Worm (Caenorhabditis elegans) whole organism, L1 larva: ENCODE data around the gene hrg-7.

Experiments used
- efl-3 ChIP-seq: fragments of 200-800 bp; sonication (Bioruptor generic); optimal IDR thresholded peaks from 2 replicates; lab custom pipeline; 2018; ENCODE audit warnings: mild to moderate bottlenecking, missing genetic modification characterization, missing compliant biosample characterization
- elt-3 ChIP-seq, 6 experiments: fragments of 150-350 bp in 1 of 6; sonication (generic microtip); optimal IDR thresholded peaks; 2 replicates each; lab custom pipeline; 2017 to 2018; ENCODE audit warnings: missing biosample characterization in 6 of 6, missing genetic modification characterization in 6 of 6, inconsistent platforms in 1 of 6
- jun-1 ChIP-seq: fragments of 150-350 bp; optimal IDR thresholded peaks from 2 replicates; lab custom pipeline; 2014; ENCODE audit warnings: missing biosample characterization, missing genetic modification reagents, missing genetic modification characterization
- lsy-2 ChIP-seq, 2 experiments: fragments of 150-350 bp; optimal IDR thresholded peaks; 2 replicates each; lab custom pipeline; 2014; ENCODE audit warnings: missing biosample characterization in 2 of 2, missing genetic modification characterization in 2 of 2
- mdl-1 ChIP-seq, 2 experiments: fragments of 150-350 bp; optimal IDR thresholded peaks; 2 replicates each; lab custom pipeline; 2014 to 2017; ENCODE audit warnings: missing biosample characterization in 2 of 2, missing genetic modification characterization in 2 of 2, inconsistent platforms in 1 of 2
- nhr-28 ChIP-seq: fragments of 150-350 bp; optimal IDR thresholded peaks from 2 replicates; lab custom pipeline; 2014; ENCODE audit warnings: missing biosample characterization, missing genetic modification characterization
- nhr-85 ChIP-seq: sonication (generic microtip); peaks from one replicate; lab custom pipeline; 2016; ENCODE audit warnings: missing genetic modification characterization, inconsistent platforms, missing compliant biosample characterization
- pqm-1 ChIP-seq: sonication (generic microtip); optimal IDR thresholded peaks from 3 replicates; lab custom pipeline; 2017; ENCODE audit warnings: missing biosample characterization, missing genetic modification characterization
- rnt-1 ChIP-seq: sonication (generic microtip); optimal IDR thresholded peaks from 2 replicates; lab custom pipeline; 2016; ENCODE audit warnings: mild to moderate bottlenecking, missing genetic modification characterization, moderate library complexity, missing compliant biosample characterization
- unc-130 ChIP-seq: fragments of 150-350 bp; optimal IDR thresholded peaks from 2 replicates; lab custom pipeline; 2017; ENCODE audit warnings: missing biosample characterization, missing genetic modification characterization, inconsistent platforms
- ztf-4 ChIP-seq: fragments of 150-350 bp; optimal IDR thresholded peaks from 2 replicates; lab custom pipeline; 2014; ENCODE audit warnings: missing biosample characterization, missing genetic modification characterization

- TF ChIP-seq mdl-1 (tag; optimal IDR thresholded peaks at IDR 0.05; lab: Kevin White, UChicago) (no peak), elt-3 (tag; optimal IDR thresholded peaks at IDR 0.05; lab: Kevin White, UChicago) (no peak), rnt-1 (tag; lab: Kevin White, UChicago) (no peak), nhr-28 (tag; lab: Kevin White, UChicago) (no peak), pqm-1 (no peak), nhr-85 (no peak), unc-130 (tag; lab: Kevin White, UChicago) (no peak), jun-1 (tag; lab: Kevin White, UChicago) (no peak), lsy-2 (tag; optimal IDR thresholded peaks at IDR 0.05; lab: Kevin White, UChicago) (no peak), efl-3 (GFP tag; lab: Kevin White, UChicago) (no peak), ztf-4 (tag; lab: Kevin White, UChicago) (no peak)
Observed at ce11 chrV:12788451-12788850, 46.6 kb downstream of the hrg-7 start, which contains the start of gene srbc-44.
